Fruit fly (Drosophila melanogaster) ovary, adult (tissue): Measurements from ENCODE around the gene CG3598.

Experiments
- CG17801 ChIP-seq: fragments of 200-800 bp; optimal IDR thresholded peaks from 2 replicates; lab custom pipeline; 2019; ENCODE audit warnings: missing biosample characterization, mild to moderate bottlenecking, missing genetic modification characterization, moderate library complexity; ENCODE audit not compliant: partially characterized antibody

The CG3598 gene

DNA sequence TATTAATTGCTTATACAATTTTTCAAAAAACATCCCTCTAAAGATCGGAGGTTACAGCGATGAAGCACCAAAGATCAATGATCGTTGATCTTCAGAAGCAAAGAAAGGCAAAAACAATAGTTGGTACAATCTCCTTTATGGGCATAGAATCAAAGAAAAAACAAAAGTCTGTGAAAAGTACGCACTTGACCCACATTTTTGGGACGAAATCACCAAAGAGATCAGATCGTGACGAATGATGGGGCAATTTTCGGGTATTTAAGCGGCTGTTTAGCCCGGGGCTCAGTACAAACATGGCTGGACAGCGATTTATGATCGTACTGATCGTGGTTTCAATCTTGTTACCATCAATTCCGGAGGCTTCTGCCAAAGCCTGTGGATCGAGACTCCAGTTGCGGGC is 10.0 kb downstream of the CG3598 start, which contains the start of gene CG17959:
CG17959 (plus strand) TSS at position 301 of the 400 bp plus-strand sequence.
- no peak for TF ChIP-seq CG17801 (GFP tag; lab: Kevin White, UChicago)

DNA sequence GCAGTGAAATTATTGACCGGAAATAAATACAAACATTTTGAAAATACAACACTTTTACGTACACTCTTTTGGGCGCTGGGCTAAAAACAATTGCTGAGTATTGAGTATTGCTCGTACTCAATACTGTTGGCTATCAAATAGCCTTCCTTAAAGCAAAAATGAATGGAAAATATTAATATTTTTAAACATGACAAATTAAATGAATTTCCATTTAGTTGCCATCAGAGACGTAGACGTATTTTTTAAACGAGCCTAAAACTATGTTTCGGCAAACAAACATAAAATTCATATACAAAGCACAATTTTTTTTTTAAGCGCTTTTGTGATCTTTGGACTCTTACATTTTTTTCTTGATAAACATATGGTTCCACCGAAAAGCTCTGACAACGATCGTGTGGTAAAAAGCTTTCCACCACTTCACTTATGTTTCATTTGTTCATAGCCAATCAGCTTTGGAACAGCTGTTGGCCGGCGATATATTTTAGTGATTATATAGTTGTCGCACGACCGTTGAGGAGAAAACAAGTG is 10.8 kb downstream of the CG3598 start, which contains the start of gene CG3603:
CG3603 (plus strand) TSS at position 490 of the 528 bp plus-strand sequence.
- peak; percentile 93 for TF ChIP-seq CG17801 (GFP tag; lab: Kevin White, UChicago)

DNA sequence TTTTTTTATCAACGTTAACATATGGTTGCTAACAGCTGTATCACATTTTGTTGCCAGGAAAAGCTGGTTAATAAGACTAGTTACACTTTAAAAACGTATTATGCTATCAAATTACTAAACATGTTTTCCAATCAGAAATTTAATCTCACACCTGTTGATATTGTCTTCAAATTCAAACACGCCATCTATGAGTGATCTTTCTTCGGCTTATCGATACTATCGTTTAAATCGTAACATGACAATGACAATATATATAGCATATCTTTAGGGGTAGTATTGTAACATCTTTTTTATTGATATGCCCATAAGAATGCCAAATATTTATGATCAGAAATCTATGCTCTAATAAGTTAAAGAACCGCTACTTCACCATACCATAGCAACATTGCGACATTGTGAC is 12.3 kb downstream of the CG3598 start:
- no peak for TF ChIP-seq CG17801 (GFP tag; lab: Kevin White, UChicago)

DNA sequence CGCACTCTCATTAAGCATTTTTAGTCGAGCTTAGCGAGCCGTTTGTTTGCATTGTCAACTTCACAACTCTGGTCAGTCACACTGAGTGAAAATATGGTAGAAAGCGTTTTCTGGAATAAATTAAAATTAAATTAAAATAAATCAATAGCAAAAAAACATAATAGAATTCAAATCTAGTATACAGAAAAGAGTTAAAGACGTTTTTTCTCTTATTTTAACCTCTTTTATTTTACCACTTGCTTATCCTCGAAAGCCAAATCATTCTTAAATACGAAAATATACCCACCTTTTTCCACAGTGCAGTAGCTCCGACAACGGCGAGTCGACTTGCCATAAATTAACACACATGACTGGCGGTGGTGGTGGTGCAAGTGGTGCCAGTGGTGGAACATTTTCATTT is 14.8 kb downstream of the CG3598 start:
- no peak for TF ChIP-seq CG17801 (GFP tag; lab: Kevin White, UChicago)

DNA sequence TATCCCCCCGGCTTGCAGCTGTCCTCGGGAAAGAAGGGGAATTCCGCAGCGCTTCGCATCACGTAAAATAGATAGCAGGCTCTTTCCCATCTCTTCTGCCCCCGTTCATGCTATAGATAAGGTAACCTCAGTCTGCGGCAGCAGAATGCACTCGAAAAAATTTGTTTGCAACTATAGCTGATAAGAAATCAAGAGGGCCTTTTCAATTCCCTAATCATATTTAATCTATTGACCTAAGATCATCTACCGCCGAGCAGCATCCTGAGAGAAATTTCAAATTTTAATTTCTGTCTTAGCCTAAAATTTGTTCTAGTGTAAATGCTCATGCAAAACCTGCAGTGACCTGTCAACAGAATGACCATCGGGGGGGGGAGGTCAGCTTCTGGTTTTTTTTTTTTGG is 19.8 kb downstream of the CG3598 start:
- TF ChIP-seq CG17801 (GFP tag; lab: Kevin White, UChicago) = no peak

DNA sequence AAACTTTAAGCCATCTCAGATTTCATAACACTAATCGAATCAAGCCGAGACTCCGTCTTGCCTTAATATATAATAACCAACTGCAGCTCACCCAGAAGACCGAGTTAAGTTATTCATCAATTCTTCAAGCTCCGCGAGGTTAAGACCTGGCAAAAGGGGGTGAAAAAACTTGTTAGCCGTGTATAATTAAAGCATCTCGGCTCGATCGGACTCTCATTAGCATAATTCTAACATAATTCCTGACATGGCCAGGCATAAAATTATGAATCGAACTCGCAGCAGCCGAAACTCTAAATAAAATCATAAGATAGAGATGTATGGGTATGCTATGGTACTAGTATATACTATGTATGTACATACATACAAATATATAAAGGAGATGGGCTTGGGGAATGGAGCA is 26.3 kb downstream of the CG3598 start:
- TF ChIP-seq CG17801 (GFP tag; lab: Kevin White, UChicago) = no peak

DNA sequence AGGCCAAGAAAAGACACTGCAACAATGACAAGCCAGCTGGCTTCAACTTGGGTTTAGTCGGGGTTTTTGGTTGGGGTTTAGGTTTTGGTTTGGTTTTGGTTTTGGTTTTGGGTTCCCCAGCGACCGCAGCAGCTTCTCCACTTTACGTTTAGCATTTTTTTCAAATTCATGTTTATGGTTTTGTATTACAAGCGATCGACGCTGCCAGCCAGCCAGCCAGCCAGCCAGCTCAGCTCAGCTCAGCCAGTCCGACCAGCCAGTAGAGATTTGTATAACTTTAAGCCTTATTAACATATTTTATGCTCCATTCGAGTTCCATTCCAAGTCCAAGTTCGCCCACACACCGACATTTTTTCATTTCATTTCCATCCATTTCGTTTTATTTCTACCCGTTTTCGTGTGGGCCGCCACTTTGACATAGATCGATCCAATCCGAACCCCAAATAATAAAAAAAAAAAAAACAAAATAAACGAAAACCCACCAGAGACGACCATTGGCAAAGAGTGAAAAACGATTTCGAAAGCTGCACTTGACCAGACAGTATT is 27.0 kb downstream of the CG3598 start:
- TF ChIP-seq CG17801 (GFP tag; lab: Kevin White, UChicago) = no peak

DNA sequence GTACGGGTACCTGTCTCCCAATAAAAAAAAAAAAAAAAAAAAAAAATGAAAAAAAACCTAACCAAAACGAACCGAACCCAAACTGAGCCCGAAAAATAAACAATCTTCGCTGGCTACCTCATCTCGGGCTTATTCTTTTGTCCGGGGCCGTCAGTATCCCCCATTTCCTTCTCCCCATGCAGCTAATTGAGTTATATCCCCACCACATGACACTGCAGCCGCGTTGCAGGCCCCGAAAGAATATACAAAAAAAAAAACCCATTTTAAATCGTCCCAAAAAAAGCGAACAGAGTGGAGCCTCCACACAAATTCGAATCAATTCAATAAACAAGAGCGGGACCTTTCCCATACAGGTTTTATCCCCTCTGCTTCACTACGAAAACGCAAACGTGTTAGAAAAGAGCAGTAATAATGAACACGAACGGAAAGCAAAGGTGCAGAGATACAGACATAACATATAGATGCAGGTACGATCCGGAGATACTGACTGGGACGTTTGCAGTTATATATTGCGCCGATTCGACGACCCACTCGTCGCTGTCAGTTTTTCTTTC is 27.9 kb downstream of the CG3598 start:
- no peak for TF ChIP-seq CG17801 (GFP tag; lab: Kevin White, UChicago)

DNA sequence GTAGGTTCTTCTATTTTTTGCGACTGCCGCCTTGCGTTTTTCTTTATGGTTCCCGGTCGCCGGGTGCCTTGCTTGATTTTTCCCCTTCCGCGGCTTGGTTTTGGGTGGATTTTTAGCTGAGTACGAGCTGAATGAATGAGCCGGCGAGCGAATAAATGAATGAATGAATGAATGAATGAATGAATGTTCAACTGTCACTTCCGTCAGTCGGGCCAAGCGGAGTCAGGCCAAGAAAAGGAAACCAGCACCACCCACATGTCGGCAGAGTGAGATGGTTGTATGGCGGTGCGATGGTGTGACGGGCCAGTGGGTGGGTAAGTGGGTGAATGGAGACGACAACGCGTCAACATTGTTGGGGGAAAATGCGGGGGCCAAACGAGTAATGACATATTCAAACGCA is 32.2 kb downstream of the CG3598 start:
- TF ChIP-seq CG17801 (GFP tag; lab: Kevin White, UChicago) = no peak

DNA sequence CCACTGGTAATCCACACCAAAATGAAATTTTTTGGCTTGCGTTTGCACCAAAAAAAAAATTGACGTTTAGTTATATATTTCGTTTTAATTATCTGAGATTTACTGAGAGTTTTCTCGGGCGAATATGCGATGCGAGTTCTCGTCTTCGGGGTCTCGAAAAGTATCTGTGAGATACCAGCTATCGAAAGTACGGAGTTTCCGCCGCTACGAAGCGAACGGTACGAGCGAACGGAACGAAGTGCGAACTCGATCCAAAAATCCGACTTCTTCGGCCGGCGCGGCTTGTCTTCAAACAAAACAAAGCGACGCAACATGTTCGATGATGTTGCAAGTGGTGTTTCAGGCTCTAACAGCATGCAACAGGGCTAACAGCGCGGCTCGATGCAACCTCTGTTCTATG is 36.8 kb downstream of the CG3598 start, which contains the start of gene rst:
rst (minus strand) TSS at position 242 of the 400 bp plus-strand sequence.
- no peak for TF ChIP-seq CG17801 (GFP tag; lab: Kevin White, UChicago)

DNA sequence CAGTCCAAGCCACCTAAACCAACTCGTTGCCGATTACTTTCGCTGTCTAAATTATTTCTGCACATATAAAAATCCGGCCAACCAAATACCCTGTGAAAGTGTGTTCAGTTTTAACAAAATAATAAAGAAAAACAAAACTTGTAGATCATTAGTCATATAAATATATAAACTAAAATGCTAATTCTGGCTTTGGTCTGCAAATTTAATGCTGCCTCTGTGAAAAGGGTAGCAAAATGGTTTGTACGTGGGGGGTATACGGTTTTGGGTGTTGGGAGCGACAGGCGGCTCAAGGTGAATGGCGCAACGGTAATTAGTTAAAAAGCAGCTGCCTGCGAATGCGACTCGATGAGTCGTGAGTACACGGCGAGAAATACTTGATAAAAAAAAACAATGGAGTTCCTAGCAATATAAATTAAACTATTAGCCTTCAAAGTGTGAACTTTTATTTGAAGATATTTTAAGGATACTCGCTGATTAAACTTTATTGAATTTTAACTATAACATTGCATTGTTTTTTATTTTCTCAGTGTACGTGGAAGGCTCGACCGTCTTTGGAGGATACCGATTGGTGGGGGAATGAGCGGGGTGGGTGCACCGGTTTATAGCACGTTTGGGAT is 41.1 kb downstream of the CG3598 start:
- TF ChIP-seq CG17801 (GFP tag; lab: Kevin White, UChicago) = no peak

DNA sequence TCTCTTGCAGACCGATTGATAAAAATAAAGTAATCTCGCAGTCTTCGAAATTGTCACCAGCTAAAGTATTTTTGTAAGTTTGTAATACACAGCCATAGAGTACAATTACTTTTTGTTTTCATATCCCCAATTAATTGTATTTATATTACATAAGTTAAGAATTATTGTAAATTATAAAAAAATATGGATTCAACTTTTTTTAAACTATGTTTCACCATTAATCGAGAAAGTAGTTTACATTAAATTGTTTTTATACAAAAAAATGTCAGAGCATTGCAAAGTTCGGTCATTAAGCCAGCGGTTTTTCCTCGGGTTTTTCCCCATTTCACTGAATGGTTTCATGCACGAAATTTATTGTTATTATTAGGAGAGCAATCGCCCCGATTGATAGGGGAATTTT is 43.5 kb downstream of the CG3598 start:
- no peak for TF ChIP-seq CG17801 (GFP tag; lab: Kevin White, UChicago)

DNA sequence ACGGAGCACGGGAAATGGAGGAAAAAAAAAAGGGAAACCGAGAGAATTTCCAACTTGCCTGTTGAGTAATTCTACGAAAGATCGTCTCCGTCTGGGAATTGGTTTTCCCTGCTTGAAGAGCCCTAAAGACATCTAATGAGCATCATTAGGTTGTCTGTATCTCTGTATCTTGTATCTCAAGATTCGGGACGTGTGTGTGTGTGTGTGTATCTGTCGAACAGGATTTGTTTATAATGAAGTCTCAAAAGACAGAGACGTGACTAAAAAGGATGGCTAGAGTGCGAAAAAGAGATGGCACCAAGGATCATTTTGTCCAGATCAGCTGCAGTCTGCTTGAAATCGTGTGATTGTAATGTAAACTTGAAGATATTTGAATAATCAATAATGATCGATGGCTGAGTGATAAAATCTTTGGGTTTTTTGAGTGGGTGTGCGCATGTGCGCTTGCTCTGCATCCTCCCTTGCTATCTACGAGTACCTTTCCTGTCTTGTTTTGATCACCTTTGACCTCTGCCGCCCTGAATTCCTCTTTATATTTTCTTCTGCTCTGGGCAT is 45.7 kb downstream of the CG3598 start:
- TF ChIP-seq CG17801 (GFP tag; lab: Kevin White, UChicago) = no peak

DNA sequence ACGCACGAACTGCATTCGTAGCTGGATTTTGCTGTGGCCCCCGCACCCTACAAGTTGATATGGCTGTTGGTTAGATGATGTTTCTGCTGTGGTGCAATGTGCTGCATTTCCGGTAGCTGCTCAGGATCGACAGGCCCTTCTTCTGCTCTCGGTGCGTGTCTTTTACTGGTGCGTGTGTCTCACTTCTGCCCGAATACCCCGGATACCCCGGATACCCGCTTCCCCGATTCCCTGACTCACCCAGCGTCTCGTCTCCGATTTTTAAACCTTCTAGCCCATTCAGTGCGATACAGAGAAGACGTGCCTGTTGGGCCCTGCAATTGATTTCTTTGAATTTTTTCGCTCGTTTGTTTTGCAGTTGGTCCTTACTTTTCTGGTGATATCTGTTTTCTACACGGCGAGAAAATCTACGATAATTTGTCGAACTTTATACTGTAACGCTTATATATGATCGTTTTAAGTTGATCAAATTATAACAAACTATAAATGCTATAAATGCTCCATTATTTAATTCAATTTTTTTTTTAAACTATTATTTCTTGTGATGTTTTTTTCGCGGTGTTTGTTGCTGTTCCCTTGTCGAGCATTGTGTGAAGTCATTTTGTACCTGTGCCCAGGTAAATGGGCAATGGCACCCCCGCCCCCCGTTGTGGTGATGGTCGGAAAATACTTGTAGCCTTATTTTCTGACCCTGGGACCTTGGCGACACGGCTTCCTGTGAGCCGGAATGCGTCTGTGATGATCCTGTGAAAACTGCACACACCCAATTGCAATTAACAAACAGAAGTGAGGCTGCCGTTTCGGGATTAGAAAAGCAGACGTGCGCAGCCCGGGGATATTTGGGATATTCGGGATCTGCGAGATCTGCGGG is 48.3 kb downstream of the CG3598 start:
- no peak for TF ChIP-seq CG17801 (GFP tag; lab: Kevin White, UChicago)

DNA sequence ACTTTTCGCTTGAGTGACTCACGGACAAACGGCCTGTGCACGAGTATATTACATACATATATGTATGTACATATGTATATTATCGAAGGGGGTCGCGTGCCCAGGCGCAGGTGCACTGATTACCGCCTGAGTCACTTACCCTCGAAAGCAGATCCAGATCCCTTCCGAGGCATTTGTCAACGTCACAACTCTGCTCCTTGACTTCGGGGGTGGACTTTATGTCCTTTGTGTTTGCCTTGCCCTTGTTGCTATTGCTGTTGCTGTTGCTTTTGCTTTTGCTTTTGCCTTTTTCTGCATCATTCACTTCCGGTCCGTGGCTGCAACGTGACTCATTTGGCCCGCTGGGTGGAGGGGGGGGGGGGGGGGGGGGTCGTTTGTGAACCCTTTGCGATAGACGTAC is 50.5 kb downstream of the CG3598 start:
- no peak for TF ChIP-seq CG17801 (GFP tag; lab: Kevin White, UChicago)
